Worm (Caenorhabditis elegans) whole organism, L3 larva: Measurements from ENCODE around the gene nspd-5.

Experiments used
- R02D3.7 ChIP-seq: fragments of 150-350 bp; optimal IDR thresholded peaks from 2 replicates; lab custom pipeline; 2014; ENCODE audit warnings: missing biosample characterization, missing genetic modification characterization
- ama-1 ChIP-seq: fragments of 150-350 bp; optimal IDR thresholded peaks from 2 replicates; lab custom pipeline; 2018
- daf-12 ChIP-seq: fragments of 150-350 bp; optimal IDR thresholded peaks from 2 replicates; lab custom pipeline; 2014; ENCODE audit warnings: missing biosample characterization, missing genetic modification reagents, missing genetic modification characterization
- egl-27 ChIP-seq: sonication (generic microtip); optimal IDR thresholded peaks from 4 replicates; lab custom pipeline; 2017; ENCODE audit warnings: missing biosample characterization, missing genetic modification reagents, missing genetic modification characterization
- elt-3 ChIP-seq, 3 experiments: fragments of 150-350 bp in 1 of 3; sonication (generic microtip) in 2 of 3; optimal IDR thresholded peaks; 2 replicates in 2 of 3; 4 replicates in 1 of 3; lab custom pipeline; 2014 to 2017; ENCODE audit warnings: missing biosample characterization in 3 of 3, missing genetic modification characterization in 3 of 3
- eor-1 ChIP-seq, 2 experiments: fragments of 150-350 bp; optimal IDR thresholded peaks; 2 replicates each; lab custom pipeline; 2014 to 2018; ENCODE audit warnings: missing biosample characterization in 2 of 2, missing genetic modification characterization in 2 of 2
- fkh-10 ChIP-seq: sonication (generic microtip); optimal IDR thresholded peaks from 2 replicates; lab custom pipeline; 2017; ENCODE audit warnings: missing biosample characterization, missing genetic modification reagents, missing genetic modification characterization
- fos-1 ChIP-seq: fragments of 150-350 bp; optimal IDR thresholded peaks from 2 replicates; lab custom pipeline; 2014; ENCODE audit warnings: missing biosample characterization, missing genetic modification characterization
- hmg-11 ChIP-seq: sonication (generic microtip); optimal IDR thresholded peaks from 2 replicates; lab custom pipeline; 2016; ENCODE audit warnings: missing genetic modification characterization, missing compliant biosample characterization
- jun-1 ChIP-seq: fragments of 150-350 bp; optimal IDR thresholded peaks from 2 replicates; lab custom pipeline; 2014; ENCODE audit warnings: missing biosample characterization, missing genetic modification reagents, missing genetic modification characterization
- lin-15B ChIP-seq: fragments of 150-350 bp; optimal IDR thresholded peaks from 2 replicates; lab custom pipeline; 2014; ENCODE audit warnings: missing biosample characterization, missing genetic modification characterization
- lin-39 ChIP-seq: fragments of 150-350 bp; optimal IDR thresholded peaks from 2 replicates; lab custom pipeline; 2018; ENCODE audit warnings: missing biosample characterization, missing genetic modification reagents, missing genetic modification characterization
- mml-1 ChIP-seq: fragments of 150-350 bp; sonication (generic microtip); optimal IDR thresholded peaks from 3 replicates; lab custom pipeline; 2014; ENCODE audit warnings: missing biosample characterization, missing genetic modification characterization
- nfya-1 ChIP-seq: sonication (generic microtip); optimal IDR thresholded peaks from 2 replicates; lab custom pipeline; 2017; ENCODE audit warnings: missing genetic modification characterization, mild to moderate bottlenecking, missing compliant biosample characterization, antibody characterized with exemption, moderate library complexity; ENCODE audit not compliant: insufficient read depth
- nhr-11 ChIP-seq: fragments of 150-350 bp; optimal IDR thresholded peaks from 2 replicates; lab custom pipeline; 2014; ENCODE audit warnings: missing biosample characterization, missing genetic modification characterization
- nhr-12 ChIP-seq: fragments of 150-350 bp; optimal IDR thresholded peaks from 2 replicates; lab custom pipeline; 2014; ENCODE audit warnings: missing biosample characterization, missing genetic modification characterization
- nhr-23 ChIP-seq: fragments of 150-350 bp; optimal IDR thresholded peaks from 2 replicates; lab custom pipeline; 2014; ENCODE audit warnings: missing biosample characterization, missing genetic modification reagents, missing genetic modification characterization
- nhr-237 ChIP-seq: fragments of 150-350 bp; optimal IDR thresholded peaks from 2 replicates; lab custom pipeline; 2014; ENCODE audit warnings: missing biosample characterization, missing genetic modification characterization
- nhr-25 ChIP-seq: sonication (generic microtip); optimal IDR thresholded peaks from 2 replicates; lab custom pipeline; 2017; ENCODE audit warnings: missing biosample characterization, missing genetic modification characterization
- nhr-28 ChIP-seq: fragments of 150-350 bp; optimal IDR thresholded peaks from 2 replicates; lab custom pipeline; 2014; ENCODE audit warnings: missing biosample characterization, missing genetic modification characterization
- nhr-43 ChIP-seq: sonication (generic microtip); optimal IDR thresholded peaks from 2 replicates; lab custom pipeline; 2016; ENCODE audit warnings: mild to moderate bottlenecking, missing genetic modification characterization, missing compliant biosample characterization; ENCODE audit not compliant: poor library complexity, severe bottlenecking
- nhr-67 ChIP-seq: fragments of 150-350 bp; optimal IDR thresholded peaks from 2 replicates; lab custom pipeline; 2014; ENCODE audit warnings: missing biosample characterization, missing genetic modification characterization
- nhr-76 ChIP-seq: fragments of 150-350 bp; sonication (generic microtip); optimal IDR thresholded peaks from 5 replicates; lab custom pipeline; 2014; ENCODE audit warnings: missing biosample characterization, missing genetic modification characterization
- nhr-77 ChIP-seq: fragments of 150-350 bp; optimal IDR thresholded peaks from 2 replicates; lab custom pipeline; 2014; ENCODE audit warnings: missing biosample characterization, missing genetic modification characterization
- pha-4 ChIP-seq: fragments of 150-350 bp; optimal IDR thresholded peaks from 2 replicates; lab custom pipeline; 2014; ENCODE audit warnings: missing biosample characterization, missing genetic modification reagents, missing genetic modification characterization
- pqm-1 ChIP-seq: fragments of 150-350 bp; optimal IDR thresholded peaks from 2 replicates; lab custom pipeline; 2017; ENCODE audit warnings: missing biosample characterization, missing genetic modification characterization, inconsistent platforms
- sea-2 ChIP-seq: fragments of 150-350 bp; sonication (generic microtip); optimal IDR thresholded peaks from 4 replicates; lab custom pipeline; 2014; ENCODE audit warnings: missing biosample characterization, missing genetic modification reagents, missing genetic modification characterization
- skn-1 ChIP-seq: fragments of 150-350 bp; optimal IDR thresholded peaks from 2 replicates; lab custom pipeline; 2014; ENCODE audit warnings: missing biosample characterization, missing genetic modification characterization
- snpc-4 ChIP-seq: fragments of 150-350 bp; optimal IDR thresholded peaks from 2 replicates; lab custom pipeline; 2014; ENCODE audit warnings: missing biosample characterization, missing genetic modification characterization
- tbx-2 ChIP-seq: sonication (generic microtip); optimal IDR thresholded peaks from 2 replicates; lab custom pipeline; 2016; ENCODE audit warnings: mild to moderate bottlenecking, missing genetic modification characterization, missing compliant biosample characterization
- unc-39 ChIP-seq: sonication (generic microtip); optimal IDR thresholded peaks from 4 replicates; lab custom pipeline; 2017; ENCODE audit warnings: missing biosample characterization, missing genetic modification characterization
- unc-62 ChIP-seq: fragments of 150-350 bp; sonication (generic microtip); optimal IDR thresholded peaks from 4 replicates; lab custom pipeline; 2014; ENCODE audit warnings: missing biosample characterization, missing genetic modification reagents, missing genetic modification characterization
- zag-1 ChIP-seq: fragments of 150-350 bp; optimal IDR thresholded peaks from 2 replicates; lab custom pipeline; 2014; ENCODE audit warnings: missing biosample characterization, missing genetic modification characterization
- ztf-11 ChIP-seq: fragments of 150-350 bp; optimal IDR thresholded peaks from 2 replicates; lab custom pipeline; 2014; ENCODE audit warnings: missing biosample characterization, missing genetic modification characterization

Gene nspd-5

ce11 chrII:4869793-4870343, 9.7 kb upstream of the nspd-5 start:
- no peak for TF ChIP-seq unc-39 (tag; lab: Kevin White, UChicago)
- no peak for TF ChIP-seq fkh-10 (GFP tag; lab: Kevin White, UChicago)
- no peak for TF ChIP-seq snpc-4 (tag; lab: Kevin White, UChicago)
- no peak for TF ChIP-seq nhr-237 (tag; lab: Kevin White, UChicago)
- TF ChIP-seq pha-4 (tag; lab: Kevin White, UChicago): no peak
- TF ChIP-seq tbx-2: no peak
- no peak for TF ChIP-seq lin-15B (tag; lab: Kevin White, UChicago)
- TF ChIP-seq nfya-1 (tag; lab: Kevin White, UChicago): no peak
- no peak for TF ChIP-seq mml-1 (tag; lab: Kevin White, UChicago)
- no peak for TF ChIP-seq ama-1 (lab: Kevin White, UChicago)
- no peak for TF ChIP-seq egl-27 (tag; lab: Kevin White, UChicago)
- no peak for TF ChIP-seq ztf-11 (tag; lab: Kevin White, UChicago)
- no peak for TF ChIP-seq lin-39 (tag; lab: Kevin White, UChicago)
- no peak for TF ChIP-seq jun-1
- no peak for TF ChIP-seq nhr-28
- TF ChIP-seq daf-12: no peak
- no peak for TF ChIP-seq nhr-77 (tag; lab: Kevin White, UChicago)
- TF ChIP-seq unc-62 (GFP tag; lab: Kevin White, UChicago): no peak
- TF ChIP-seq, all 47 proteins: peak for 0

- no peak for TF ChIP-seq elt-3 (tag; optimal IDR thresholded peaks at IDR 0.05; lab: Kevin White, UChicago)
- no peak for TF ChIP-seq fkh-10 (GFP tag; lab: Kevin White, UChicago)
- no peak for TF ChIP-seq daf-12
- no peak for TF ChIP-seq nhr-12 (tag; lab: Kevin White, UChicago)
- TF ChIP-seq skn-1 (tag; lab: Kevin White, UChicago): no peak
- no peak for TF ChIP-seq nhr-11 (tag; lab: Kevin White, UChicago)
- TF ChIP-seq hmg-11: no peak
- no peak for TF ChIP-seq pqm-1 (tag; lab: Kevin White, UChicago)
- no peak for TF ChIP-seq snpc-4 (tag; lab: Kevin White, UChicago)
- TF ChIP-seq nfya-1 (tag; lab: Kevin White, UChicago): no peak
These were observed 7.3 kb upstream of the nspd-5 start, which contains the start of gene col-17 for ce11 chrII:4867476-4867875. Gene col-17, minus strand, starts transcription at chrII:4867576.

DNA sequence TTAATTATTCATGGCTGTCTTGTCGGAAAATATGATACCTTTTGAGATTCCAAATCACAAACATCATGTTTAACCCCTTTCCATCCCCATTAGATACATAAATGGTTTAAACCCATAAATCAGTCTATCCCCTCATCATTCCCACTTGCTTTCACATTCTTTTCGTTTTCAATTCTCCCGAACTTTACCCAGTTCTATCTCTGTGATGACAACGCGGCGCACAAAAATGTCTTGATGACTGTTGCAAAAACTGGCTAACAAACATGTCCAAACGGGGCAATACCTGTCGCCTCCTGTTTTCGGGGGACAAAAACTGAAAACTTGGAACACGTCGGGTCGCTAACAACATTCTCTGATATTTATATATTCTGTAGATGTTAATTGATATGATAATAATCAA, 5.9 kb upstream of the nspd-5 start:
- TF ChIP-seq zag-1 (tag; lab: Kevin White, UChicago): no peak
- no peak for TF ChIP-seq sea-2
- TF ChIP-seq nhr-77 (tag; lab: Kevin White, UChicago): peak; percentile 16
- TF ChIP-seq elt-3 (tag; optimal IDR thresholded peaks at IDR 0.05; lab: Kevin White, UChicago): peak in 1 of 3 experiments; percentile 73
- no peak for TF ChIP-seq nhr-237 (tag; lab: Kevin White, UChicago)
- no peak for TF ChIP-seq mml-1 (tag; lab: Kevin White, UChicago)
- peak; percentile 50 for TF ChIP-seq unc-62 (GFP tag; lab: Kevin White, UChicago)
- peak; percentile 91 for TF ChIP-seq ama-1 (lab: Kevin White, UChicago)
- TF ChIP-seq egl-27 (tag; lab: Kevin White, UChicago): no peak
- peak; percentile 25 for TF ChIP-seq nfya-1 (tag; lab: Kevin White, UChicago)
- peak; percentile 28 for TF ChIP-seq R02D3.7 (tag; lab: Kevin White, UChicago)
- TF ChIP-seq pqm-1 (tag; lab: Kevin White, UChicago): no peak
- TF ChIP-seq hmg-11: no peak
- TF ChIP-seq skn-1 (tag; lab: Kevin White, UChicago): no peak
- peak; percentile 78 for TF ChIP-seq nhr-25 (tag; lab: Kevin White, UChicago)
- TF ChIP-seq nhr-43 (tag; lab: Kevin White, UChicago): peak; percentile 74
- peak; percentile 64 for TF ChIP-seq nhr-23 (tag; lab: Kevin White, UChicago)
- no peak for TF ChIP-seq tbx-2
- TF ChIP-seq nhr-67: no peak
- TF ChIP-seq nhr-76: no peak

DNA sequence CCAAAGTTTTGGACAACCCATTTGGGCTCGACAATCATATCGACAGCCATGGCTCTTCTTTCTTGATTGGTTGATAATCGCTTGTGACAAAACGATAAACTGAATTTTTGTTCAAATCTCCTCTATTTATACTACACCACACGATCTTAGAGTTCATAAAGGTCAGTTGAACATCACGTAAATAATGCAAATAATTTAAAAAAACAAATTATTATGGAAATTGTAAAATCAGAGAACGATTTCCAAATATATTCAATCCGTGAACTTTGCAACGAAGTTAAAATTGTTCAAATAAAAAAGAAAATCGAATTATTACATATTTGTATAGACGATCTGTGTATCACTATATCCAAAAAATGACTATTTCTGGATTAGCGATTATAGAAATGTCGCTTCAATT, 3.2 kb upstream of the nspd-5 start, which contains the start of the genes mpst-4 and F11G11.14:
TSS of gene mpst-4 (minus strand) at position 101 of the 400 bp plus-strand sequence.
TSS of gene F11G11.14 (plus strand) at position 325 of the 400 bp plus-strand sequence.
- TF ChIP-seq eor-1 (tag; optimal IDR thresholded peaks at IDR 0.05; lab: Kevin White, UChicago) (no peak), fos-1 (tag; lab: Kevin White, UChicago) (no peak)
